Worm (Caenorhabditis elegans): ENCODE measurements around the gene ZC239.16.
"Not testable (repeated sequence)": the region's sequence is repeated elsewhere in the genome, so short reads cannot be mapped to it uniquely, and the experiment has no call there.

DNA sequence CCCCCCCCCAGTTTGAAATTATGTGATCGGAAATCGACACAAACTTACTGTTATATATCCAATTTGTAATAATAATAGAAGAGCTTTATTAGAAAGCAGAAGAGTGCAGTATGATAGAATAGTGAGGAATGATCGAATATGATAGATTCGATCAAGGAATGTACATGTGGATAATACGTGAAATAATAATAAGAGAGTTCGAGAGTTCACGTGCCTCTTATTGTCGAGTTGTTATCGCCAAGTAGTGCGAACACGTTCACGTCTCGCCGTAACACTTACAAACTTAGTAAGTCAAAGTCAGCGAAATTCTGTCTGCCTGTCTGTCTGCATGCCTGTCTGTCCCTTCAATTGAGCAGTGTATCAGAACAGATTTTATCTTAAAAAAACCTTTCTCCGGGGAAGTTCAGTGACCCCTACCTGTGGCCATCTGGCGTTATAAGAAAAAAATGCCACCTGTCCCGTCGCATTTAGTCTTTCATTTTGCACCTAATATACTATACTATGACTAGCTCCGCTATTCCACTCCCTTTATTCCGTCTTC is 41.7 kb downstream of the ZC239.16 start, which contains the start of the genes Y27F2A.6 and Y27F2A.8:
- TF ChIP-seq nfya-1 (tag; optimal IDR thresholded peaks at IDR 0.05; ENCODE audit: borderline replicate concordance, insufficient read depth); nhr-90 (tag; optimal IDR thresholded peaks at IDR 0.05); K12H6.12 (tag; optimal IDR thresholded peaks at IDR 0.05); snpc-1.1 (tag; optimal IDR thresholded peaks at IDR 0.05; ENCODE audit: insufficient read depth): not testable (repeated sequence)

Data from whole organism, young adult.